Fruit fly (Drosophila melanogaster) whole organism, wandering third instar larva: Measurements from ENCODE around the gene slpr.

Source experiments
- Abd-B ChIP-seq: fragments of >200 bp; optimal IDR thresholded peaks from 2 replicates; lab custom pipeline; 2017; ENCODE audit warnings: missing biosample characterization, missing genetic modification characterization
- CG9705 ChIP-seq: fragments of 200-800 bp; sonication (Bioruptor generic); optimal IDR thresholded peaks from 2 replicates; lab custom pipeline; 2018; ENCODE audit warnings: missing biosample characterization, mild to moderate bottlenecking, missing genetic modification characterization
- CrebA ChIP-seq: fragments of 200-800 bp; sonication (Bioruptor generic); optimal IDR thresholded peaks from 2 replicates; lab custom pipeline; 2016; ENCODE audit warnings: missing biosample characterization, mild to moderate bottlenecking, missing genetic modification characterization, borderline replicate concordance
- Dif ChIP-seq: fragments of 200-275, 200-300 bp; sonication (Bioruptor generic); optimal IDR thresholded peaks from 2 replicates; lab custom pipeline; 2018; ENCODE audit warnings: missing biosample characterization, missing genetic modification characterization; ENCODE audit not compliant: partially characterized antibody
- GATAd ChIP-seq: sonication (Bioruptor generic); optimal IDR thresholded peaks from 2 replicates; lab custom pipeline; 2016; ENCODE audit warnings: missing biosample characterization, missing genetic modification characterization
- HLH106 ChIP-seq: fragments of 200-800 bp; optimal IDR thresholded peaks from 3 replicates; lab custom pipeline; 2019; ENCODE audit warnings: missing biosample characterization, mild to moderate bottlenecking, missing genetic modification characterization, moderate library complexity
- Hnf4 ChIP-seq: fragments of 200-800 bp; sonication (Bioruptor generic); optimal IDR thresholded peaks from 2 replicates; lab custom pipeline; 2016; ENCODE audit warnings: missing biosample characterization, mild to moderate bottlenecking, missing genetic modification characterization
- Hr78 ChIP-seq: fragments of >200 bp; optimal IDR thresholded peaks from 2 replicates; lab custom pipeline; 2017; ENCODE audit warnings: missing biosample characterization, missing genetic modification characterization
- Hr83 ChIP-seq: fragments of 200-300 bp; sonication (Bioruptor generic); optimal IDR thresholded peaks from 2 replicates; lab custom pipeline; 2016; ENCODE audit warnings: missing biosample characterization, mild to moderate bottlenecking, missing genetic modification characterization, moderate library complexity; ENCODE audit not compliant: poor library complexity, severe bottlenecking
- Jra ChIP-seq: sonication (Bioruptor generic); optimal IDR thresholded peaks from 2 replicates; lab custom pipeline; 2016; ENCODE audit warnings: missing biosample characterization, missing genetic modification characterization
- Mio ChIP-seq: sonication (Bioruptor generic); optimal IDR thresholded peaks from 2 replicates; lab custom pipeline; 2016; ENCODE audit warnings: missing biosample characterization, missing genetic modification characterization
- Myc ChIP-seq: fragments of >200 bp; optimal IDR thresholded peaks from 2 replicates; lab custom pipeline; 2017
- N ChIP-seq: fragments of >200 bp; optimal IDR thresholded peaks from 2 replicates; lab custom pipeline; 2018; ENCODE audit warnings: missing biosample characterization, missing external identifiers, missing genetic modification characterization
- OdsH ChIP-seq: fragments of 200-800 bp; sonication (Bioruptor generic); optimal IDR thresholded peaks from 2 replicates; lab custom pipeline; 2016; ENCODE audit warnings: missing biosample characterization, mild to moderate bottlenecking, missing genetic modification characterization
- Rel ChIP-seq, 2 experiments: fragments of 200-800 bp; sonication (Bioruptor generic) in 1 of 2; optimal IDR thresholded peaks; 2 replicates in 1 of 2; 3 replicates in 1 of 2; lab custom pipeline; 2016 to 2019; ENCODE audit warnings: mild to moderate bottlenecking in 2 of 2, missing biosample characterization in 2 of 2, missing genetic modification characterization in 2 of 2, moderate library complexity in 1 of 2
- Sp1 ChIP-seq: fragments of 200-800 bp; sonication (Bioruptor generic); optimal IDR thresholded peaks from 3 replicates; lab custom pipeline; 2019; ENCODE audit warnings: missing biosample characterization, mild to moderate bottlenecking, missing genetic modification characterization, moderate library complexity
- br ChIP-seq: fragments of 200-800 bp; sonication (Bioruptor generic); optimal IDR thresholded peaks from 2 replicates; lab custom pipeline; 2016; ENCODE audit warnings: missing biosample characterization, missing genetic modification characterization
- brk ChIP-seq: fragments of 200-800 bp; sonication (Bioruptor generic); optimal IDR thresholded peaks from 2 replicates; lab custom pipeline; 2016; ENCODE audit warnings: missing biosample characterization, mild to moderate bottlenecking, missing genetic modification characterization
- dl ChIP-seq, 2 experiments: fragments of 175-275, 200-275 bp in 1 of 2; fragments of 200-275 bp in 1 of 2; sonication (Bioruptor generic); optimal IDR thresholded peaks; lab custom pipeline; 2018; ENCODE audit warnings: mild to moderate bottlenecking in 2 of 2, missing biosample characterization in 2 of 2, missing genetic modification characterization in 2 of 2, moderate library complexity in 2 of 2; ENCODE audit not compliant: partially characterized antibody in 2 of 2, insufficient read depth in 1 of 2
- dmrt93B ChIP-seq: fragments of 200-800 bp; sonication (Bioruptor generic); optimal IDR thresholded peaks from 2 replicates; lab custom pipeline; 2018; ENCODE audit warnings: missing biosample characterization, mild to moderate bottlenecking, missing genetic modification characterization
- dsf ChIP-seq: sonication (Bioruptor generic); optimal IDR thresholded peaks from 2 replicates; lab custom pipeline; 2016; ENCODE audit warnings: missing biosample characterization, missing genetic modification characterization, borderline replicate concordance
- ey ChIP-seq: fragments of 200-800 bp; sonication (Bioruptor generic); optimal IDR thresholded peaks from 2 replicates; lab custom pipeline; 2016; ENCODE audit warnings: missing biosample characterization, missing genetic modification characterization
- foxo ChIP-seq, 2 experiments: fragments of 200-800 bp; sonication (Bioruptor generic); optimal IDR thresholded peaks; 2 replicates in 1 of 2; 3 replicates in 1 of 2; lab custom pipeline; 2016 to 2017; ENCODE audit warnings: missing biosample characterization in 2 of 2, missing genetic modification characterization in 2 of 2
- fru ChIP-seq: fragments of 200-800 bp; sonication (Bioruptor generic); optimal IDR thresholded peaks from 3 replicates; lab custom pipeline; 2016; ENCODE audit warnings: missing biosample characterization, mild to moderate bottlenecking, missing genetic modification characterization
- h ChIP-seq: fragments of 200-800 bp; sonication (Bioruptor generic); optimal IDR thresholded peaks from 3 replicates; lab custom pipeline; 2016; ENCODE audit warnings: missing biosample characterization, mild to moderate bottlenecking, missing genetic modification characterization
- jim ChIP-seq: fragments of 175-275, 200-325 bp; sonication (Bioruptor generic); optimal IDR thresholded peaks from 2 replicates; lab custom pipeline; 2016; ENCODE audit warnings: missing biosample characterization, mild to moderate bottlenecking, missing genetic modification characterization
- lola ChIP-seq: fragments of >200 bp; optimal IDR thresholded peaks from 2 replicates; lab custom pipeline; 2017; ENCODE audit warnings: missing biosample characterization, missing genetic modification characterization
- pan ChIP-seq: fragments of >200 bp; optimal IDR thresholded peaks from 2 replicates; lab custom pipeline; 2017
- psq ChIP-seq: fragments of 200-800 bp; sonication (Bioruptor generic); optimal IDR thresholded peaks from 3 replicates; lab custom pipeline; 2017; ENCODE audit warnings: missing biosample characterization, mild to moderate bottlenecking, missing genetic modification characterization, moderate library complexity
- rgr ChIP-seq: fragments of 200-800 bp; sonication (Bioruptor generic); optimal IDR thresholded peaks from 3 replicates; lab custom pipeline; 2016; ENCODE audit warnings: missing biosample characterization, mild to moderate bottlenecking, missing genetic modification characterization
- sage ChIP-seq: fragments of 200-800 bp; sonication (Bioruptor generic); optimal IDR thresholded peaks from 2 replicates; lab custom pipeline; 2016; ENCODE audit warnings: missing biosample characterization, mild to moderate bottlenecking, missing genetic modification characterization
- tai ChIP-seq: sonication (Bioruptor generic); optimal IDR thresholded peaks from 2 replicates; lab custom pipeline; 2016; ENCODE audit warnings: missing biosample characterization, missing genetic modification characterization

Gene slpr

DNA sequence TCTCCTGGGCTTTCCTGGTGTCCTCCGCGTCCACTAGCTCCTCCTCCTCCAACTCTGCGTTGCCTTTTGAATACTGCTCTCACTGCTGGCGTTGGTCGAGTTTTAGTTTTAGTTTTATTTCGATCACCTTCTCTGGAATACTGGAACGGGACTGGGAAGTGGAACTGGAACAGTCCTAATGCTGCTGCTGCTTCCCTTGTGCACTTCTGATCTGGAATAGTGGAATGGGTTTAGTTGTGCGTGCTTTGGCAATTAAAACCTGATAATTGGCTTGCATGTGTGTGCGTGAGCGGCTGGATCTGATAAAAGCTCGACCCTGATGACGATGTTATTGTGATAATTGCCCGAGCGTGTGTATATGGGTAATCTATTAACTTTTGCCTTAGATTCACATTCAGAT, 36.3 kb downstream of the slpr start:
- TF ChIP-seq sage (no peak), Abd-B (GFP tag; lab: Kevin White, UChicago) (no peak), Dif (GFP tag; lab: Kevin White, UChicago) (no peak), HLH106 (tag; lab: Kevin White, UChicago) (no peak), rgr (GFP tag; lab: Kevin White, UChicago) (no peak), dl (GFP tag; optimal IDR thresholded peaks at IDR 0.05; lab: Kevin White, UChicago; ENCODE audit: insufficient read depth in 1 of 2, partially characterized antibody in 2 of 2) (no peak), Mio (GFP tag; lab: Kevin White, UChicago) (no peak), Jra (GFP tag; lab: Kevin White, UChicago) (no peak), jim (GFP tag; lab: Kevin White, UChicago) (no peak), N (GFP tag; lab: Kevin White, UChicago) (no peak), dmrt93B (GFP tag; lab: Kevin White, UChicago) (no peak), Rel (GFP tag; optimal IDR thresholded peaks at IDR 0.05; lab: Kevin White, UChicago) (no peak), Rel (tag; optimal IDR thresholded peaks at IDR 0.05; lab: Kevin White, UChicago) (no peak), CrebA (GFP tag; lab: Kevin White, UChicago) (no peak), Hr83 (GFP tag; lab: Kevin White, UChicago) (no peak)

DNA sequence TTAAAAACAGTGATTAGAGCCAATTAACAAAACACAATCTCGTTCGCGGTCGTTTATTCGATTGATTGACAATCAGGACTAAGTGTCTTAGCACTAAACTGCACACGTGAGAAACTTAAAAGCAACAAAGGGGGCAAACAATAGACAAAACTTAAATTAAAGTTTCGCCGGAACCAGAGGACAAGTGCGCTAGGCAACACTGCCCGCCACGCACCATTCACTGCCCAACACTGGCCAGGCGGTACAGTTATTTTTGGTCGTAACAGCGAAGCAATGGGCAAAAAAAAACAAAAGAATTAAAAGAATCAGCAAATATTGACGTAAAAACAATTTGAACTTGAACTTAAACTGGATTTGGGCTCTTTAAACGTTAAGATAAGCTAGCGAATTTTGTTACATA, 39.7 kb downstream of the slpr start:
- TF ChIP-seq psq (GFP tag; lab: Kevin White, UChicago) (no peak), HLH106 (tag; lab: Kevin White, UChicago) (no peak), sage (no peak), jim (GFP tag; lab: Kevin White, UChicago) (no peak), N (GFP tag; lab: Kevin White, UChicago) (no peak), Hr78 (GFP tag; lab: Kevin White, UChicago) (no peak), pan (lab: Kevin White, UChicago) (no peak), foxo (GFP tag; optimal IDR thresholded peaks at IDR 0.05; lab: Kevin White, UChicago) (no peak), GATAd (GFP tag; lab: Kevin White, UChicago) (no peak), CrebA (GFP tag; lab: Kevin White, UChicago) (no peak), dsf (GFP tag; lab: Kevin White, UChicago) (no peak), rgr (GFP tag; lab: Kevin White, UChicago) (no peak), brk (no peak), Rel (GFP tag; optimal IDR thresholded peaks at IDR 0.05; lab: Kevin White, UChicago) (no peak), Rel (tag; optimal IDR thresholded peaks at IDR 0.05; lab: Kevin White, UChicago) (no peak), dmrt93B (GFP tag; lab: Kevin White, UChicago) (no peak)

DNA sequence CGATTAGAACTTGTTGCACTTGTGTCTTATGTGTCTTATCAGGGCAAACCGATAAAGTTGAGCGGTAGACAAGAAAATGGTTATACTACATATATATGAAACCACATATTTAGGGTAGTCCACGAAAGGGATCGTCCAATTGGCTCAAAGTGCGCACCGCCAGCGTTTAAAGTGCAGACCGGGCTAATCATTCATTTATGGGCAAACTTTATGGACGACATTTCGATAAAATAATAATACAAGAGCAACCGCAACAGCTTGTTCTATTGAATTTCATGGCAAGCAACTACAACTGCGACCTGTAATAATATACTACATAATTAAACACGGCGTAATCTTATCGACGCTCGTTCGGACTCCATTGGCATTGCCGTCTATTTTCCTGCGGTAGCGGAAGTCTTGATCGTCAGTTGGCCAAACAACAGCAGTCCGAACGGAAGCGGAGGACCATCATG, 41.5 kb downstream of the slpr start, which contains the start of the genes cyr and CG2120:
TSS of gene cyr (minus strand) at position 294 of the 455 bp plus-strand sequence.
TSS of gene CG2120 (plus strand) at position 405 of the 455 bp plus-strand sequence.
- TF ChIP-seq HLH106 (tag; lab: Kevin White, UChicago) (no peak), CG9705 (no peak), dsf (GFP tag; lab: Kevin White, UChicago) (no peak), Jra (GFP tag; lab: Kevin White, UChicago) (no peak), foxo (GFP tag; optimal IDR thresholded peaks at IDR 0.05; lab: Kevin White, UChicago) (no peak), lola (GFP tag; lab: Kevin White, UChicago) (no peak)

DNA sequence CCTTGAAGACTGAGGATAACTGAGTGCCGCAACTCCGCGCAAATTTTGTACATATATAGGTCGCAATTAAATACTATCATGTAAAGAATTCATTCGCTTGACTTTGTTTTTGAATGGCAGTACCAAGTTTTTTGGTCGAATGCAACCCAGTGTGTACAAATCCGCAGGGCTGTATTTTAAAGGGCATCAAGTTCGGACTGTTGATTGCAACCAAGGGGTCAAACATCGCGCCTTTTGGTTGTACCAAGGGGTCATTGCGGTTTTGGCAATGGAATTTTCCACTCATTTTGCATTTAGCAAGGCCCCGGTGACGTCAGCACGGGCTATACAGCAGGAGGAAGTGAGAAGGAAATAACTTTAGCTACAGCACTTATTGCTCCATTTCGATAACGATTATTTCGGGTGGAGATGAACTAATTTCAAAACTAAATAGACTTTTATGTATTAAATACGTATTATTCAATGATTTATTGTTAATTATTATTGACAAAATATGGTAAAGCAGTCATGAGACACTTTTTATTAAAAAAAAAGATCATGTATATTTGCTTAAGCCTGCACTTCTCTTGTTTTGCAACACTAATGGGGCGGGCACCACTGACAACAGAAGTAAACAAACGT, 45.2 kb downstream of the slpr start, which contains the start of gene CG10958:
TSS of gene CG10958 (plus strand) at position 593 of the 621 bp plus-strand sequence.
- no peak for TF ChIP-seq pan (lab: Kevin White, UChicago)
- peak; percentile 79 for TF ChIP-seq h
- TF ChIP-seq Hr78 (GFP tag; lab: Kevin White, UChicago), result no peak
- TF ChIP-seq Myc (lab: Kevin White, UChicago), result peak; percentile 23
- peak; percentile 32 for TF ChIP-seq sage
- no peak for TF ChIP-seq tai (GFP tag; lab: Kevin White, UChicago)
- peak in 1 of 2 experiments; percentile 81 for TF ChIP-seq foxo (GFP tag; optimal IDR thresholded peaks at IDR 0.05; lab: Kevin White, UChicago)
- TF ChIP-seq fru (GFP tag; lab: Kevin White, UChicago), result peak; percentile 65
- TF ChIP-seq rgr (GFP tag; lab: Kevin White, UChicago), result peak; percentile 77
- TF ChIP-seq Jra (GFP tag; lab: Kevin White, UChicago), result peak; percentile 52
- TF ChIP-seq OdsH (GFP tag; lab: Kevin White, UChicago), result peak; percentile 75
- peak; percentile 76 for TF ChIP-seq Hnf4 (GFP tag; lab: Kevin White, UChicago)
- TF ChIP-seq HLH106 (tag; lab: Kevin White, UChicago), result peak; percentile 47
- no peak for TF ChIP-seq Dif (GFP tag; lab: Kevin White, UChicago)
- no peak for TF ChIP-seq N (GFP tag; lab: Kevin White, UChicago)
- TF ChIP-seq ey, result peak; percentile 46
- peak; percentile 35 for TF ChIP-seq GATAd (GFP tag; lab: Kevin White, UChicago)
- TF ChIP-seq br (GFP tag; lab: Kevin White, UChicago), result peak; percentile 60
- peak; percentile 67 for TF ChIP-seq psq (GFP tag; lab: Kevin White, UChicago)
- TF ChIP-seq Sp1, result peak; percentile 54
